Fruit fly (Drosophila melanogaster): ENCODE measurements around the gene Dhrs4.

DNA sequence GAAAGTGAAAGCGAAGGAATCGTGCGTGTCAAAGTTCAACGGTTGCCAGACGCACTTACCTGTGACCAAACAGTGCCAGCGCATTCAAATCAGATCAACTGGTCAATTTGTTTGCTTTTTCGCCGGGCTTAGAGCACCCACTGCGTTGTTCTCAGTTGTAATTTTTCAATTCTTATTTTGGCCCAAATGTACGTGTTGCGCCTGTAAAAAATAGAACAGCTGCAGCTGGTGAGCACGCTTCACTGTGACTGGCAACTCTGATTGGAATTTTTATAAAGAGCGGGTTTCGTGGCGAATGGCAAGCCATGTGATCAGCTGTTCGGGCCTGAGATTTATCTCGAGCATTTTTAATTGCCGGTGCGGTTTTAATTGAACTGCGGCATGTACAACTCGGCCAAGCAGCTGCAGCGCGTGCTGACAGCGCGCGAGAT lies 4.4 kb upstream of the Dhrs4 start, which contains the start of the genes Fitm and AlaRS-m:
- TF ChIP-seq schlank (tag; optimal IDR thresholded peaks at IDR 0.05), result no peak
- no peak for TF ChIP-seq bigmax (GFP tag; optimal IDR thresholded peaks at IDR 0.05)
- no peak for TF ChIP-seq CG12744 (GFP tag; optimal IDR thresholded peaks at IDR 0.05)
- TF ChIP-seq Eip74EF (GFP tag; optimal IDR thresholded peaks at IDR 0.05), result no peak
- TF ChIP-seq CG16779 (GFP tag; IDR thresholded peaks at IDR 0.05), result no peak
- peak in 1 of 2 experiments; percentile 2 for TF ChIP-seq Pdp1 (GFP tag; optimal IDR thresholded peaks at IDR 0.05)
- TF ChIP-seq eyg (GFP tag; optimal IDR thresholded peaks at IDR 0.05), result no peak
- no peak for TF ChIP-seq CG5953 (GFP tag; IDR thresholded peaks at IDR 0.05)
- no peak for TF ChIP-seq D (optimal IDR thresholded peaks at IDR 0.05)
- TF ChIP-seq D (GFP tag; optimal IDR thresholded peaks at IDR 0.05), result no peak
- TF ChIP-seq mirr (GFP tag; optimal IDR thresholded peaks at IDR 0.05), result no peak
- no peak for TF ChIP-seq br (optimal IDR thresholded peaks at IDR 0.05)
- no peak for TF ChIP-seq CG31365 (tag; optimal IDR thresholded peaks at IDR 0.05)
